Worm (Caenorhabditis elegans): ENCODE data around the gene Y65A5A.1.

ce11 chrIV:16397845-16398607 is 1.6 kb downstream of the Y65A5A.1 start:
- TF ChIP-seq ama-1 (optimal IDR thresholded peaks at IDR 0.05) = peak; percentile 74
- TF ChIP-seq tbx-11 (GFP tag; IDR thresholded peaks at IDR 0.05) = peak; percentile 68
- peak; percentile 82 for TF ChIP-seq aly-1 (tag; optimal IDR thresholded peaks at IDR 0.05)
- TF ChIP-seq F13C5.2 (tag; optimal IDR thresholded peaks at IDR 0.05) = peak; percentile 61
- TF ChIP-seq scrt-1 (GFP tag; IDR thresholded peaks at IDR 0.05) = peak; percentile 82
- peak; percentile 66 for TF ChIP-seq tbx-37 (GFP tag; conservative IDR thresholded peaks at IDR 0.05)
- peak; percentile 41 for TF ChIP-seq ets-7 (tag; optimal IDR thresholded peaks at IDR 0.05)
- peak; percentile 85 for TF ChIP-seq flt-1 (GFP tag; IDR thresholded peaks at IDR 0.05)
